Worm (Caenorhabditis elegans) whole organism, L1 larva: Measurements from ENCODE around the gene nhr-203.

Source experiments
- aly-2 ChIP-seq: fragments of 150-350 bp; optimal IDR thresholded peaks from 2 replicates; lab custom pipeline; 2014; ENCODE audit warnings: missing biosample characterization, missing genetic modification characterization
- ceh-82 ChIP-seq, 3 experiments: fragments of 150-350 bp in 1 of 3; sonication (generic microtip) in 2 of 3; optimal IDR thresholded peaks; 2 replicates each; lab custom pipeline; 2014 to 2017; ENCODE audit warnings: missing biosample characterization in 3 of 3, missing genetic modification characterization in 3 of 3
- irx-1 ChIP-seq: sonication (generic microtip); optimal IDR thresholded peaks from 2 replicates; lab custom pipeline; 2016; ENCODE audit warnings: missing genetic modification characterization, missing compliant biosample characterization
- lsy-2 ChIP-seq, 2 experiments: fragments of 150-350 bp; optimal IDR thresholded peaks; 2 replicates each; lab custom pipeline; 2014; ENCODE audit warnings: missing biosample characterization in 2 of 2, missing genetic modification characterization in 2 of 2
- nhr-47 ChIP-seq: sonication (generic microtip); optimal IDR thresholded peaks from 2 replicates; lab custom pipeline; 2016; ENCODE audit warnings: mild to moderate bottlenecking, missing genetic modification characterization, moderate library complexity, missing compliant biosample characterization
- nhr-76 ChIP-seq: sonication (generic microtip); optimal IDR thresholded peaks from 2 replicates; lab custom pipeline; 2017; ENCODE audit warnings: missing biosample characterization, missing genetic modification characterization
- pag-3 ChIP-seq: sonication (generic microtip); optimal IDR thresholded peaks from 2 replicates; lab custom pipeline; 2017; ENCODE audit warnings: missing genetic modification characterization, mild to moderate bottlenecking, missing compliant biosample characterization, antibody characterized with exemption, borderline replicate concordance; ENCODE audit not compliant: insufficient read depth
- snpc-4 ChIP-seq: fragments of 150-350 bp; optimal IDR thresholded peaks from 2 replicates; lab custom pipeline; 2014; ENCODE audit warnings: missing biosample characterization, missing genetic modification characterization
- snu-23 ChIP-seq: sonication (generic microtip); optimal IDR thresholded peaks from 2 replicates; lab custom pipeline; 2016; ENCODE audit warnings: missing genetic modification characterization, missing compliant biosample characterization
- tbx-2 ChIP-seq: sonication (generic microtip); optimal IDR thresholded peaks from 2 replicates; lab custom pipeline; 2016; ENCODE audit warnings: missing genetic modification characterization, missing compliant biosample characterization
- unc-62 ChIP-seq: fragments of 150-350 bp; optimal IDR thresholded peaks from 2 replicates; lab custom pipeline; 2014; ENCODE audit warnings: missing biosample characterization, missing genetic modification reagents, missing genetic modification characterization
- vab-15 ChIP-seq: sonication (generic microtip); optimal IDR thresholded peaks from 2 replicates; lab custom pipeline; 2017; ENCODE audit warnings: missing genotype, mild to moderate bottlenecking, missing genetic modification characterization, missing compliant biosample characterization
- xbp-1 ChIP-seq: sonication (generic microtip); optimal IDR thresholded peaks from 2 replicates; lab custom pipeline; 2016; ENCODE audit warnings: missing genetic modification characterization, missing compliant biosample characterization

ce11 chrV:462263-462662, 2.7 kb downstream of the nhr-203 start, which contains the start of gene nhr-202:
- TF ChIP-seq irx-1 (no peak), lsy-2 (tag; optimal IDR thresholded peaks at IDR 0.05; lab: Kevin White, UChicago) (peak in 1 of 2 experiments; percentile 5), nhr-47 (tag; lab: Kevin White, UChicago) (no peak), unc-62 (GFP tag; lab: Kevin White, UChicago) (no peak), xbp-1 (no peak), aly-2 (no peak), nhr-76 (tag; lab: Kevin White, UChicago) (no peak), ceh-82 (tag; optimal IDR thresholded peaks at IDR 0.05; lab: Kevin White, UChicago) (no peak), tbx-2 (tag; lab: Kevin White, UChicago) (no peak), snpc-4 (tag; lab: Kevin White, UChicago) (no peak), vab-15 (tag; lab: Kevin White, UChicago) (no peak), snu-23 (GFP tag; lab: Kevin White, UChicago) (peak; percentile 29), pag-3 (no peak)
